Fruit fly (Drosophila melanogaster) whole organism: Measurements from ENCODE around the gene CG32536.

ENCODE experiments used
- CG8478 ChIP-seq: fragments of >200 bp; optimal IDR thresholded peaks from 2 replicates; lab custom pipeline; 2018; ENCODE audit warnings: inconsistent platforms
- Dll ChIP-seq: fragments of >200 bp; optimal IDR thresholded peaks from 2 replicates; lab custom pipeline; 2017
- EcR ChIP-seq, 2 experiments: fragments of >200 bp; optimal IDR thresholded peaks; 2 replicates each; lab custom pipeline; 2017; ENCODE audit warnings: missing biosample characterization in 2 of 2, missing genetic modification characterization in 2 of 2, missing genetic modification reagents in 2 of 2
- pan ChIP-seq: fragments of >200 bp; optimal IDR thresholded peaks from 2 replicates; lab custom pipeline; 2017
- psq ChIP-seq: fragments of >200 bp; optimal IDR thresholded peaks from 2 replicates; lab custom pipeline; 2017
- usp ChIP-seq: fragments of >200 bp; optimal IDR thresholded peaks from 2 replicates; lab custom pipeline; 2017; ENCODE audit warnings: missing biosample characterization, missing genetic modification characterization, mixed read lengths

Gene CG32536

DNA sequence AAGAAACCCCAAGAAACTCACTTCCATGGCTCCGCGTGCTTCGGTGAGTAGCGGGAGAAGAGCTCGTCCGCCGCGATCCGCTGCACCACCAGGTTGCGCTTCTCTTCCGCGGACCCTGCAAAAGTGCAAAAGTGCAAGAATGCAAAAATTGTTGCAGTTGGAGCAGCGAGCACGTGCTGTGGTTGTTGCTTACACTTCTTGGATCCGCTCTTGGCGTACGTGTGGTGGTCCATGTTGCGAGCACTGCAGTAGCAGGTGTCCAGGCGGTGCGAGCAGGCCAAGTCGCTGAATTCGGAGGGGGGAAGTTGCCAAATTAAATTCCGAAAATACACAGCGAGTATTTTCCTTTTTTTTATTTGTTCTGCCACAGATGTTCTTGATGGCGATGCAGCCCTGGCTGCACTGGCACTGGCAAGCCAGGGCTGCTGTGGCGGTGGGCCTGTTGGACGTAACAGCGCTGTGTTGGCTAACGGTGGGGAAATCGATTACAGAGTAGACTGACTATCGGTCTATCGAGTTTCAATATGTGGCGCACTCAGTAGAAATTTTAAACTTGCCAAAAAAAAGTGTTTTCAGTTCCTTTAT lies 8.1 kb downstream of the CG32536 start, which contains the start of gene CG8010:
Gene CG8010, minus strand, starts transcription at position 413 of the 585 bp plus-strand sequence.
- TF ChIP-seq usp (GFP tag; lab: Kevin White, UChicago) (no peak), psq (no peak), CG8478 (no peak), Dll (no peak), pan (lab: Kevin White, UChicago) (no peak), EcR (GFP tag; optimal IDR thresholded peaks at IDR 0.05; lab: Kevin White, UChicago) (no peak)

DNA sequence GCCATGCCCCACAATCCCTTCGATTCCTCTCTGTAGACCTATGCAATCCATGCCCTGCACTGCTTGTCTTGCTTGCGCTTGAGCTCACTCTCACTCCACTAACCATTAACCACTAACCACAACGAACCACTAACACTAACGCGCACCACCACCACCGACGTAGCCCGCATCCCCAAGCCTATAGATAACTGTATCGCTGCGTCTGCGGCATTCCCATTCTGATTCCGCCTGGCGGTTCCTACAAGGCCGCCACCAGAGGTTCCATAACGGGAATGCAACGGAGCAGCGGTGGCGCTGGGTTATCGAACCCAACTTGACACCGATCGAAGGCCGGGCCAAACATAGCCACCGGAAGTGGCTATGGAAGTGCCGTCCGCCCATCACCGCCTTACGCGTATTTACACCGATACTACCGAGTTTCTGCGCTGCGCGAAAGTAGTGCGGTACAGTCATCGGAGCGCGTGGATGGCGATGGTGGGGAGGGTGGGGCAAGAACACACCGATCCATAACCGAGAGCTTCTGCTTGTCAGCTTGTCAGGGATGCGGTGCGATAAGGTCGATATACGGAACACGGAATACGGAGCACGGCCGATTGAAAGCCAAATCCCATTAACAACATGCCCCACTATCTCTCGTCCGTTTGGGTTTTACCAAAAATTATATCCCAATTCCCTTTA lies 10.8 kb downstream of the CG32536 start:
- TF ChIP-seq EcR (GFP tag; optimal IDR thresholded peaks at IDR 0.05; lab: Kevin White, UChicago): no peak
- TF ChIP-seq psq: no peak
- TF ChIP-seq pan (lab: Kevin White, UChicago): no peak

DNA sequence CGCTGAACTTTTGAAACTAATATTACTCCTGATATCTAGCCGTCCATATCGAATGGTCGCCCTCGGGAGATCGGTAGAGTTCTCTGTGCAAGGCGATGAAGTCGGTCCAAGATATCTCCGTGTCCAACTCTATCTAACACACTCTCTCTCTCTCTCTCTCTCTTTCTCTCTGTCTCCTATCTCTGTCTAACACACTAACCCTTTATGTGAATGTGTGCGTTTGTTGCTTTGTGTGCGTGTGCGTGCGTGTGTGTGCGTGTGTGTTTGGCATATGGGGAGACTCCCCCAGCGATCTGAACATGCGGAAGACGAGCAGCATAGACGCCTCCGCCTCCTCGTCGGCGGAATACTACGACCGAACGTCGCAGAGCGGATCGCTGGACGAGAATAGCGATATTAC lies 12.3 kb downstream of the CG32536 start:
- no peak for TF ChIP-seq CG8478
- TF ChIP-seq Dll: no peak
- TF ChIP-seq psq: no peak
- TF ChIP-seq EcR (GFP tag; optimal IDR thresholded peaks at IDR 0.05; lab: Kevin White, UChicago): no peak
- no peak for TF ChIP-seq usp (GFP tag; lab: Kevin White, UChicago)
- TF ChIP-seq pan (lab: Kevin White, UChicago): no peak

DNA sequence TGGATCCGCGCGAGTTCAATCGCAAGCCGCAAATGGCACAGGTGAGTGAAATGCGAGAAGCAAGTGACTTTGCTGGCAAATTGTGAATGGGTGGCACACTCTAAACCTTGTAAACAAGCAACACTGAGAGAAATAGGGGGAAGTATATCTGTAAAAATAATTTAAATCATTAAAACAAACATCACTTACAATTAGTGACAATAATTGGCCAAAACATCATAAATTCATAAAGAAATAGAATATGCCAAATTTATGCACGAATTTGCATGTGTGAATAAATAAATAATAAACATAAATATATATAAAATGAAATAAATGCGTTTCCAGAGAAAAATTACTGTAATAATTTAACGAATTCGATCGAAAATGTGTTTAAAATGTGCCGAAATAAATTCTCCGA lies 14.1 kb downstream of the CG32536 start:
- no peak for TF ChIP-seq usp (GFP tag; lab: Kevin White, UChicago)
- no peak for TF ChIP-seq psq
- TF ChIP-seq CG8478: no peak
- no peak for TF ChIP-seq EcR (GFP tag; optimal IDR thresholded peaks at IDR 0.05; lab: Kevin White, UChicago)
- no peak for TF ChIP-seq pan (lab: Kevin White, UChicago)
- TF ChIP-seq Dll: no peak

DNA sequence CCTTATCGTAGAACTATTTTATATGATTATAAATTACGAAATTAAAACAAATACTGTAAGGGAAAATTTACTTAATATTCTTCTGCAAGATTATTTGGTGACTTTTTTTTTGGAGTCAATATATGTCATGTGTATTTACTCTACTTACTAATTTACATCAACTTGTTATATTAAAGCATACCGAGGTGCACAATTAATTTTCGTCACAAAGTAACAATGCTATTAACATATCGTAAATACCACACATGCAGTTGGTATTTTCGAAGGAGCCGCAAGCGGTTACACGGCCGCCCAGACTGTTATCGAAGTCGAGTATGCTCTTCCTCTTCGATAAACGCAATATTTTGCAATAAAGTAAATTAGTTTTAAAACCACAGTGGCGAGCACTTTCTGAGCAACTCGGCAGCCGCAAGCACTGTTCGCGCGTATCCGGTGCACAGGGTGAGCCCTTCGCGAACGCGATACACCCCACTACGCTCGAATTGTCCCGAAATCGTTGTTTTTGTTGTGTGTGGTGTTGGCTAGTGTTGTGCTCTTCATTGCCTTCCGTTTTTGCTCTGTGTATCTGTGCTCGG lies 15.1 kb downstream of the CG32536 start, which contains the start of gene Vav:
Gene Vav, plus strand, starts transcription at position 293 of the 575 bp plus-strand sequence.
- TF ChIP-seq pan (lab: Kevin White, UChicago) (no peak), Dll (no peak), EcR (GFP tag; optimal IDR thresholded peaks at IDR 0.05; lab: Kevin White, UChicago) (no peak), CG8478 (no peak), usp (GFP tag; lab: Kevin White, UChicago) (no peak)

DNA sequence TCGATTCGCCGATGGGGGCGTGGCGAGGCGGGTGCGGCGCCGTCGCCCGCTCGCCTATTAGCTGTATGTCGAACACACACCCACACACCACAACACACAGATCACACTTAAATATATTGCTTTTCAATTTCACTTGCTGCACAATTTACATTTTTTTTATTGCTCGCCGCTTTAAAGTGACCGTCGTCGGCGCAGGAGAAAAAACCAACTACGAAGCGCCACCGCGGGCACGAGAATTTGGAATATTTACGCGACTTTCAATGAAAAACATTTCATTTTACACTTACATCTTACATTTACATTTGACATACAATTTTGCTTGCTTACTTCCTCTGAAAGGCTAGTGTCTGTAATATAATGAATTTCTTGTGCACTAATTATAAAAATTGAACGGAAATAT lies 15.6 kb downstream of the CG32536 start, which contains the start of gene rictor:
Gene rictor, minus strand, starts transcription at position 170 of the 400 bp plus-strand sequence.
- TF ChIP-seq pan (lab: Kevin White, UChicago) (no peak), usp (GFP tag; lab: Kevin White, UChicago) (no peak), psq (no peak), EcR (GFP tag; optimal IDR thresholded peaks at IDR 0.05; lab: Kevin White, UChicago) (no peak), Dll (no peak), CG8478 (no peak)

DNA sequence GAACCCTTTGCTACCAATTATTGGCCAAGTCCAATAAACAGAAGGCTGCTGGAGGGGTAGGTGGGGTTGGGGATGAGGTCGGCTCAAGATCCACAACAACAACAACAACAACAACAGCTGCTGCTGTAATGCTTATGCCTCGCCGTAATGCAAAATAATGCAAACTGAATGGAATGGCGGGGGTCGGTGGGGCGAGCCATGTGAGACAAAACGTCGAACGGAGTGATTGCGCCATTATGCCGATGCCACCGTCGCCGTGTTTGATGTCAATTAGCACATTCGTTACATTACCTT lies 16.1 kb downstream of the CG32536 start:
- TF ChIP-seq usp (GFP tag; lab: Kevin White, UChicago): no peak
- TF ChIP-seq EcR (GFP tag; optimal IDR thresholded peaks at IDR 0.05; lab: Kevin White, UChicago): no peak
- TF ChIP-seq psq: no peak
- no peak for TF ChIP-seq pan (lab: Kevin White, UChicago)
- no peak for TF ChIP-seq CG8478
- TF ChIP-seq Dll: peak; percentile 4

DNA sequence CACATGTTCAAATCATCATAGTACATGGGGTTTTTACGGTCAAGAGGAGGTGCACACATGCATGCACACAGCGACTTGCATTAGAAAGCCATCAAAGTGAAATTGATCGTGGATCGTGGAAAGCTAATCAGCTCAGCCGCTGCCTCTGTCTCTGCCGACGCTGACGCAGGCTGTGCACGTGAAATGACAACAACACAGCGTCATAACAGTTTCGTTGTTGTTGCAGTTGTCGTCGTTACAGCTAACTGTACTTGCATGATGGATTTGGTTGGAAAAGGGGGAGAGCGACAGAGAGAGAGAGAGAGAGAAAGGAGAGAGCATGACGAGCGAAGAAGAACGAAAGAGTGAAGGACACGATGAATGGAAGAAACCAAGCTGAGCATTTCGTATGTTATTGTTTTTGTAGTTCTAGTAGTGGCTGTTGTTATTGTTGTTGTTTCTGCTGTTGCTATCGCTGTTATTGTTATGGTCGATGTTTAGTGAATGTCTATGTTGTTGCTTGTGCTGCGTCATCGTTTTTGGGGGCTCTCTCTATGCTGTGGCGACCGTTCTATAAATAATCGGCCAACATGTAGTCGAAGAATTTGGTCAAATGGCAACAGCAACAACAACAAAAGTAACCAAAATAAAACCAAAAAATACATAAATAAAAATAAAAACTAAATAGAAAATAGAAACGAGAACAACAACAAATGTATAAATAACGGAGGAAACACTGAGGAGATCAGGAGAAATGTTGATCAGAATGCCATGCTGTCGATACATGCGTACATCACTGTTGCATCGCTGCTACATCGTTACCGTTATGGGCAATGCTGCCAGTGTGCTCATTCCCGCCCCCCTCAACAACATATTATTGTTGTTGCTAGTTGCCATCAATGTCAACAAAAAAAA lies 16.6 kb downstream of the CG32536 start:
- TF ChIP-seq EcR (GFP tag; optimal IDR thresholded peaks at IDR 0.05; lab: Kevin White, UChicago) (no peak), usp (GFP tag; lab: Kevin White, UChicago) (no peak), CG8478 (no peak), pan (lab: Kevin White, UChicago) (no peak), psq (no peak), Dll (no peak)

DNA sequence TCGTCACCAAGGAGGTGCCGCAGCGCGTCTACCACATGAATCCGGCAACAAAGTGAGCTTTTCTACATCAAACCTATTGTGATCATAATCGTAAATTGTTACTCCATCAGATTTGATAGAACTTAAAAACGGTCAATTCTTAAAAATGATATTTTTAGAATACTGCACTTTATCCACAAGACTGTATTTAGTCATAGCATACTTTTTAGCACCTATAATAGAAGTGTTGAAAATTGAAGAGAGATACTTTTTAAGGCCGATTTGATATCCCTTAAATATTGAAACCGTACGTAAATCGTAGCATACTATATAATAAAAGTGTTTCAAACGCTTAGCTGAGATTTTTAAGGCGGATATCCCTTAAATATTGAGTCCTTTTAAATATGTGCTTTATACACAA lies 26.5 kb downstream of the CG32536 start:
- no peak for TF ChIP-seq psq
- TF ChIP-seq usp (GFP tag; lab: Kevin White, UChicago): no peak
- no peak for TF ChIP-seq EcR (GFP tag; optimal IDR thresholded peaks at IDR 0.05; lab: Kevin White, UChicago)
- TF ChIP-seq Dll: no peak
- TF ChIP-seq pan (lab: Kevin White, UChicago): no peak

DNA sequence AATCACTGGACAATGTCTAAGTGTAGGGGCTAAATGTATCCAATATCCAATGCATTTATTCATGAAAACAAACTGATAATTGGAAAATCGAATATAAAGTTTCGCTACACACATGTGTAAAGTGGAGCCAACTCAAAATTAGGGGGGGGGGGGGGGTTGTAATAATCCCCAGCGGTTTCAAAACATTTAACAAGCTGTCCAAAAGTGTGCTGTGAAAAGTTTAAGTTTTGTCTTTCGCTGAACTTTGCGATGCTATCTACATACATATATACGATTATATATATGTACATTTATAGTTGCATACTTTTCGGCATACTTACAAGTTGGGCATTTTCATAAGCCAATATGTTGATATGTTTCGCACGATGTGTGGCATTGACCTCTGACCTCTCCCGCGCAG lies 27.4 kb downstream of the CG32536 start:
- no peak for TF ChIP-seq CG8478
- no peak for TF ChIP-seq EcR (GFP tag; optimal IDR thresholded peaks at IDR 0.05; lab: Kevin White, UChicago)
- TF ChIP-seq pan (lab: Kevin White, UChicago): no peak
- no peak for TF ChIP-seq psq
- TF ChIP-seq usp (GFP tag; lab: Kevin White, UChicago): no peak
- no peak for TF ChIP-seq Dll

DNA sequence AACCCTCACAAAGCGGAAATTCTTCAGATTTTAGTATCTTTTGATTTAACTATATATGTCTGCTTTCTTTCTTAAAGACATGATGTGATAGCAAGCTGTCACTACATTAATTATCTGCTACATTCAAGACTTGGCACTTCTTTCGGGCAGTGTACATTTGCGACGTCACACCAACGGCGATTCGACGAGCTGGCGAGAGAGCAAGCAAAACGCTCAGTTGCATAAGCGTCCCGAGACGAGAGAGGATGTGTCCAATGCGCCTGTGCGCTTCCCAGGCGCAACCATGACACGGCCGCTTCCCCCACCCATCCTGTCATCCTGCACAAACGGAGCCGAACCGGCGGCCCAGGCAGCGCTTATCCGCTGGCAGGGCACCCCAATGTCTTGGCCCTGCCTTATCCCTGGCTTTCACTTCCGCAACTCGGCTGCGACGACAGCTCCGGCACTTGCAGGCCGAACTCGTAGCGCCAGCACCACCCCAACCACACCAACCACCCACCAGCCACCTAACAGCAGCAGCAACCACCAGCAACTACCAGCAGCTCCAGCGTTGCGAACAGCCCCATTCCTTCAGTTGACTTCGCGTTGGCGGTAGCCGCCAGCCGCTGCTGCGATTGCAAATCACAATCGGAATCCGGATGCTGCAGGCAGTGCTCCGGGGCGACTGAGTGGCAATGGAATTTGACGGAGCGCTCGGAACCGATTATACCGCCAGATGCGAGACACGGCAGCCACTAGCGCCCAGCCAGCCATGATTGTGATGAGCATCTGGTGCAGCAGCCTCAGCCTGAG lies 28.1 kb downstream of the CG32536 start, which contains the start of gene Hs3st-B:
Gene Hs3st-B, plus strand, starts transcription at position 214 of the 792 bp plus-strand sequence.
- TF ChIP-seq Dll (no peak), EcR (GFP tag; optimal IDR thresholded peaks at IDR 0.05; lab: Kevin White, UChicago) (no peak), CG8478 (no peak), usp (GFP tag; lab: Kevin White, UChicago) (no peak), pan (lab: Kevin White, UChicago) (no peak), psq (no peak)
